Worm (Caenorhabditis elegans) whole organism, L1 larva: ENCODE results near the gene nlp-76.
A peak's percentile ranks its signal among the peaks of the same experiment; 100 is the strongest.

Experiments used
- C04F5.9 ChIP-seq: sonication (generic microtip); optimal IDR thresholded peaks from 2 replicates; lab custom pipeline; 2016; ENCODE audit warnings: missing genetic modification characterization, missing compliant biosample characterization
- C16A3.4 ChIP-seq: fragments of 150-350 bp; optimal IDR thresholded peaks from 2 replicates; lab custom pipeline; 2014; ENCODE audit warnings: missing biosample characterization, missing genetic modification characterization
- F16B12.6 ChIP-seq: fragments of 150-350 bp; optimal IDR thresholded peaks from 2 replicates; lab custom pipeline; 2014; ENCODE audit warnings: missing biosample characterization, missing genetic modification characterization
- ama-1 ChIP-seq: fragments of 150-350 bp; optimal IDR thresholded peaks from 2 replicates; lab custom pipeline; 2014
- blmp-1 ChIP-seq: fragments of 150-350 bp; optimal IDR thresholded peaks from 2 replicates; lab custom pipeline; 2014; ENCODE audit warnings: missing biosample characterization, missing genetic modification characterization
- ceh-8 ChIP-seq: fragments of 200-800 bp; sonication (Bioruptor generic); optimal IDR thresholded peaks from 2 replicates; lab custom pipeline; 2018; ENCODE audit warnings: mild to moderate bottlenecking, missing genetic modification characterization, moderate library complexity, missing compliant biosample characterization
- ceh-82 ChIP-seq, 3 experiments: fragments of 150-350 bp in 1 of 3; sonication (generic microtip) in 2 of 3; optimal IDR thresholded peaks; 2 replicates each; lab custom pipeline; 2014 to 2017; ENCODE audit warnings: missing biosample characterization in 3 of 3, missing genetic modification characterization in 3 of 3
- ceh-88 ChIP-seq: fragments of 200-800 bp; sonication (Bioruptor generic); IDR thresholded peaks from 2 replicates; pipeline ENCODE4 v1.3.6; 2022; ENCODE audit warnings: missing genetic modification characterization, missing compliant biosample characterization
- ces-1 ChIP-seq: fragments of 150-350 bp; optimal IDR thresholded peaks from 2 replicates; lab custom pipeline; 2014; ENCODE audit warnings: missing biosample characterization, missing genetic modification reagents, missing genetic modification characterization
- dpl-1 ChIP-seq, 3 experiments: fragments of 150-350 bp in 2 of 3; sonication (generic microtip) in 1 of 3; optimal IDR thresholded peaks; 2 replicates each; lab custom pipeline; 2014 to 2017; ENCODE audit warnings: missing biosample characterization in 3 of 3, missing genetic modification characterization in 3 of 3, missing genetic modification reagents in 3 of 3
- dsc-1 ChIP-seq: sonication (generic microtip); optimal IDR thresholded peaks from 2 replicates; lab custom pipeline; 2016; ENCODE audit warnings: mild to moderate bottlenecking, missing genetic modification characterization, missing compliant biosample characterization
- efl-3 ChIP-seq: fragments of 200-800 bp; sonication (Bioruptor generic); optimal IDR thresholded peaks from 2 replicates; lab custom pipeline; 2018; ENCODE audit warnings: mild to moderate bottlenecking, missing genetic modification characterization, missing compliant biosample characterization
- egl-27 ChIP-seq, 2 experiments: fragments of 150-350 bp in 1 of 2; sonication (generic microtip); optimal IDR thresholded peaks; 3 replicates each; lab custom pipeline; 2017 to 2018; ENCODE audit warnings: missing biosample characterization in 2 of 2, missing genetic modification characterization in 2 of 2, missing genetic modification reagents in 2 of 2
- elt-3 ChIP-seq, 6 experiments: fragments of 150-350 bp in 1 of 6; sonication (generic microtip); optimal IDR thresholded peaks; 2 replicates each; lab custom pipeline; 2017 to 2018; ENCODE audit warnings: missing biosample characterization in 6 of 6, missing genetic modification characterization in 6 of 6, inconsistent platforms in 1 of 6
- ets-5 ChIP-seq: fragments of 200-800 bp; sonication (Bioruptor generic); IDR thresholded peaks from 2 replicates; pipeline ENCODE4 v1.3.6; 2022; ENCODE audit warnings: missing genetic modification characterization, missing compliant biosample characterization
- fkh-4 ChIP-seq: sonication (generic microtip); optimal IDR thresholded peaks from 2 replicates; lab custom pipeline; 2016; ENCODE audit warnings: missing compliant biosample characterization, missing genetic modification characterization, borderline replicate concordance
- fos-1 ChIP-seq: fragments of 150-350 bp; optimal IDR thresholded peaks from 2 replicates; lab custom pipeline; 2014; ENCODE audit warnings: missing biosample characterization, missing genetic modification characterization
- grh-1 ChIP-seq: fragments of 200-800 bp; sonication (Bioruptor generic); IDR thresholded peaks from 2 replicates; pipeline ENCODE4 v1.3.6; 2022; ENCODE audit warnings: missing genetic modification reagents, missing genetic modification characterization, missing compliant biosample characterization
- hlh-17 ChIP-seq: fragments of 200-800 bp; sonication (Bioruptor generic); optimal IDR thresholded peaks from 2 replicates; lab custom pipeline; 2018; ENCODE audit warnings: missing genetic modification characterization, mild to moderate bottlenecking, missing compliant biosample characterization, moderate library complexity, borderline replicate concordance
- hpl-2 ChIP-seq: fragments of 150-350 bp; optimal IDR thresholded peaks from 2 replicates; lab custom pipeline; 2014; ENCODE audit warnings: missing biosample characterization, missing genetic modification reagents, missing genetic modification characterization
- irx-1 ChIP-seq: sonication (generic microtip); optimal IDR thresholded peaks from 2 replicates; lab custom pipeline; 2016; ENCODE audit warnings: missing genetic modification characterization, missing compliant biosample characterization
- isw-1 ChIP-seq: fragments of 200-800 bp; sonication (Bioruptor generic); IDR thresholded peaks from 2 replicates; pipeline ENCODE4 v1.3.6; 2022; ENCODE audit warnings: missing genetic modification characterization, missing compliant biosample characterization
- lin-13 ChIP-seq: fragments of 150-350 bp; optimal IDR thresholded peaks from 2 replicates; lab custom pipeline; 2014; ENCODE audit warnings: missing biosample characterization, missing genetic modification reagents, missing genetic modification characterization
- lin-14 ChIP-seq: fragments of 200-800 bp; sonication (Bioruptor generic); optimal IDR thresholded peaks from 2 replicates; lab custom pipeline; 2018; ENCODE audit warnings: mild to moderate bottlenecking, missing genetic modification characterization, moderate library complexity, missing compliant biosample characterization
- lin-15B ChIP-seq: fragments of 150-350 bp; sonication (generic microtip); optimal IDR thresholded peaks from 3 replicates; lab custom pipeline; 2014; ENCODE audit warnings: missing biosample characterization, missing genetic modification characterization
- lin-39 ChIP-seq: fragments of 150-350 bp; optimal IDR thresholded peaks from 2 replicates; lab custom pipeline; 2014; ENCODE audit warnings: missing biosample characterization, missing genetic modification reagents, missing genetic modification characterization
- lir-3 ChIP-seq: sonication (generic microtip); optimal IDR thresholded peaks from 2 replicates; lab custom pipeline; 2016; ENCODE audit warnings: mild to moderate bottlenecking, missing genetic modification characterization, moderate library complexity, missing compliant biosample characterization; ENCODE audit not compliant: poor library complexity
- lsy-2 ChIP-seq, 2 experiments: fragments of 150-350 bp; optimal IDR thresholded peaks; 2 replicates each; lab custom pipeline; 2014; ENCODE audit warnings: missing biosample characterization in 2 of 2, missing genetic modification characterization in 2 of 2
- mdl-1 ChIP-seq, 2 experiments: fragments of 150-350 bp; optimal IDR thresholded peaks; 2 replicates each; lab custom pipeline; 2014 to 2017; ENCODE audit warnings: missing biosample characterization in 2 of 2, missing genetic modification characterization in 2 of 2, inconsistent platforms in 1 of 2
- mep-1 ChIP-seq: fragments of 150-350 bp; optimal IDR thresholded peaks from 2 replicates; lab custom pipeline; 2014; ENCODE audit warnings: missing biosample characterization, missing genetic modification characterization
- nhr-19 ChIP-seq: fragments of 200-800 bp; sonication (Bioruptor generic); conservative IDR thresholded peaks from 2 replicates; pipeline ENCODE4 v1.3.6; 2022; ENCODE audit warnings: missing genetic modification characterization, missing compliant biosample characterization
- nhr-20 ChIP-seq: sonication (generic microtip); optimal IDR thresholded peaks from 2 replicates; lab custom pipeline; 2016; ENCODE audit warnings: mild to moderate bottlenecking, missing genetic modification characterization, missing compliant biosample characterization
- nhr-47 ChIP-seq: sonication (generic microtip); optimal IDR thresholded peaks from 2 replicates; lab custom pipeline; 2016; ENCODE audit warnings: mild to moderate bottlenecking, missing genetic modification characterization, moderate library complexity, missing compliant biosample characterization
- nhr-71 ChIP-seq: sonication (generic microtip); optimal IDR thresholded peaks from 2 replicates; lab custom pipeline; 2016; ENCODE audit warnings: mild to moderate bottlenecking, missing genetic modification characterization, moderate library complexity, missing compliant biosample characterization
- nhr-76 ChIP-seq: sonication (generic microtip); optimal IDR thresholded peaks from 2 replicates; lab custom pipeline; 2017; ENCODE audit warnings: missing biosample characterization, missing genetic modification characterization
- nhr-84 ChIP-seq: sonication (generic microtip); optimal IDR thresholded peaks from 2 replicates; lab custom pipeline; 2017; ENCODE audit warnings: missing biosample characterization, missing genetic modification characterization
- nhr-85 ChIP-seq: sonication (generic microtip); peaks from one replicate; lab custom pipeline; 2016; ENCODE audit warnings: missing genetic modification characterization, inconsistent platforms, missing compliant biosample characterization
- pax-3 ChIP-seq: fragments of 200-800 bp; sonication (Bioruptor generic); optimal IDR thresholded peaks from 2 replicates; lab custom pipeline; 2018; ENCODE audit warnings: mild to moderate bottlenecking, missing genetic modification characterization, moderate library complexity, missing compliant biosample characterization
- pqm-1 ChIP-seq: sonication (generic microtip); optimal IDR thresholded peaks from 3 replicates; lab custom pipeline; 2017; ENCODE audit warnings: missing biosample characterization, missing genetic modification characterization
- rnt-1 ChIP-seq: sonication (generic microtip); optimal IDR thresholded peaks from 2 replicates; lab custom pipeline; 2016; ENCODE audit warnings: mild to moderate bottlenecking, missing genetic modification characterization, moderate library complexity, missing compliant biosample characterization
- skn-1 ChIP-seq: fragments of 150-350 bp; optimal IDR thresholded peaks from 2 replicates; lab custom pipeline; 2014; ENCODE audit warnings: missing biosample characterization, missing genetic modification characterization
- snpc-4 ChIP-seq: fragments of 150-350 bp; optimal IDR thresholded peaks from 2 replicates; lab custom pipeline; 2014; ENCODE audit warnings: missing biosample characterization, missing genetic modification characterization
- snu-23 ChIP-seq: sonication (generic microtip); optimal IDR thresholded peaks from 2 replicates; lab custom pipeline; 2016; ENCODE audit warnings: missing genetic modification characterization, missing compliant biosample characterization
- sox-4 ChIP-seq: sonication (generic microtip); optimal IDR thresholded peaks from 2 replicates; lab custom pipeline; 2016; ENCODE audit warnings: missing genetic modification characterization, missing compliant biosample characterization
- swsn-7 ChIP-seq: sonication (generic microtip); optimal IDR thresholded peaks from 2 replicates; lab custom pipeline; 2016; ENCODE audit warnings: missing genetic modification characterization, missing compliant biosample characterization
- tlp-1 ChIP-seq: fragments of 150-350 bp; optimal IDR thresholded peaks from 2 replicates; lab custom pipeline; 2014; ENCODE audit warnings: missing biosample characterization, missing genetic modification characterization
- unc-130 ChIP-seq: fragments of 150-350 bp; optimal IDR thresholded peaks from 2 replicates; lab custom pipeline; 2017; ENCODE audit warnings: missing biosample characterization, missing genetic modification characterization, inconsistent platforms
- unc-62 ChIP-seq: fragments of 150-350 bp; optimal IDR thresholded peaks from 2 replicates; lab custom pipeline; 2014; ENCODE audit warnings: missing biosample characterization, missing genetic modification reagents, missing genetic modification characterization
- unc-98 ChIP-seq: fragments of 200-800 bp; sonication (Bioruptor generic); IDR thresholded peaks from 2 replicates; pipeline ENCODE4 v1.3.6; 2022; ENCODE audit warnings: missing genetic modification characterization, missing compliant biosample characterization
- vab-15 ChIP-seq: sonication (generic microtip); optimal IDR thresholded peaks from 2 replicates; lab custom pipeline; 2017; ENCODE audit warnings: missing genotype, mild to moderate bottlenecking, missing genetic modification characterization, missing compliant biosample characterization
- xbp-1 ChIP-seq: sonication (generic microtip); optimal IDR thresholded peaks from 2 replicates; lab custom pipeline; 2016; ENCODE audit warnings: missing genetic modification characterization, missing compliant biosample characterization
- zip-4 ChIP-seq: fragments of 200-800 bp; sonication (Bioruptor generic); optimal IDR thresholded peaks from 2 replicates; lab custom pipeline; 2018; ENCODE audit warnings: mild to moderate bottlenecking, missing genetic modification characterization, moderate library complexity, missing compliant biosample characterization
- ztf-11 ChIP-seq, 2 experiments: sonication (generic microtip); optimal IDR thresholded peaks; 2 replicates each; lab custom pipeline; 2016 to 2017; ENCODE audit warnings: missing genetic modification characterization in 2 of 2, missing biosample characterization in 1 of 2, missing compliant biosample characterization in 1 of 2
- ztf-4 ChIP-seq: fragments of 150-350 bp; optimal IDR thresholded peaks from 2 replicates; lab custom pipeline; 2014; ENCODE audit warnings: missing biosample characterization, missing genetic modification characterization

Gene nlp-76

ce11 chrX:12635010-12635409 lies 28.7 kb downstream of the nlp-76 start:
- TF ChIP-seq unc-130 (tag; lab: Kevin White, UChicago) = peak; percentile 7
- TF ChIP-seq hlh-17 (GFP tag; lab: Kevin White, UChicago) = no peak
- TF ChIP-seq ceh-82 (tag; optimal IDR thresholded peaks at IDR 0.05; lab: Kevin White, UChicago) = no peak
- no peak for TF ChIP-seq sox-4 (tag; lab: Kevin White, UChicago)
- no peak for TF ChIP-seq nhr-84 (tag; lab: Kevin White, UChicago)
- peak; percentile 31 for TF ChIP-seq rnt-1 (tag; lab: Kevin White, UChicago)
- TF ChIP-seq swsn-7 (tag; lab: Kevin White, UChicago) = peak; percentile 33
- TF ChIP-seq snu-23 = peak; percentile 59
- TF ChIP-seq nhr-71 (tag; lab: Kevin White, UChicago) = peak; percentile 47
- TF ChIP-seq ets-5 (GFP tag; lab: Robert Waterston, UW) = no peak
- TF ChIP-seq skn-1 (tag; lab: Kevin White, UChicago) = peak; percentile 40
- TF ChIP-seq lin-13 = no peak
- TF ChIP-seq lsy-2 (tag; optimal IDR thresholded peaks at IDR 0.05; lab: Kevin White, UChicago) = peak in 1 of 2 experiments; percentile 75
- TF ChIP-seq nhr-20 (tag; lab: Kevin White, UChicago) = peak; percentile 65
- peak; percentile 14 for TF ChIP-seq fos-1 (tag; lab: Kevin White, UChicago)
- TF ChIP-seq nhr-76 = no peak
- no peak for TF ChIP-seq grh-1
- no peak for TF ChIP-seq fkh-4 (tag; lab: Kevin White, UChicago)
- no peak for TF ChIP-seq pax-3
- no peak for TF ChIP-seq ceh-88 (GFP tag; lab: Robert Waterston, UW)
- no peak for TF ChIP-seq unc-62 (GFP tag; lab: Kevin White, UChicago)
- TF ChIP-seq pqm-1 (tag; lab: Kevin White, UChicago) = no peak
- peak; percentile 32 for TF ChIP-seq nhr-47 (tag; lab: Kevin White, UChicago)
- no peak for TF ChIP-seq lir-3
- TF ChIP-seq unc-98 = no peak
- peak; percentile 59 to 80 (median 76) for TF ChIP-seq dpl-1 (GFP tag; optimal IDR thresholded peaks at IDR 0.05; lab: Kevin White, UChicago)
- TF ChIP-seq lin-39 (tag; lab: Kevin White, UChicago) = no peak
- TF ChIP-seq dsc-1 = no peak
- peak; percentile 75 for TF ChIP-seq nhr-85 (tag; lab: Kevin White, UChicago)
- TF ChIP-seq C04F5.9 (tag; lab: Kevin White, UChicago) = no peak
- peak; percentile 22 for TF ChIP-seq vab-15 (tag; lab: Kevin White, UChicago)
- TF ChIP-seq ztf-4 (tag; lab: Kevin White, UChicago) = no peak
- TF ChIP-seq zip-4 = no peak
- peak; percentile 62 for TF ChIP-seq mep-1 (tag; lab: Kevin White, UChicago)
- no peak for TF ChIP-seq tlp-1 (tag; lab: Kevin White, UChicago)
- TF ChIP-seq ztf-11 (tag; optimal IDR thresholded peaks at IDR 0.05; lab: Kevin White, UChicago) = no peak
- no peak for TF ChIP-seq hpl-2
- TF ChIP-seq xbp-1 = no peak
- no peak; the same call in 1 of the 2 replicates for TF ChIP-seq nhr-19 (GFP tag; lab: Robert Waterston, UW)
- no peak for TF ChIP-seq ces-1
- peak in 2 of 6 experiments; percentile 45 for TF ChIP-seq elt-3 (tag; optimal IDR thresholded peaks at IDR 0.05; lab: Kevin White, UChicago)
- no peak for TF ChIP-seq isw-1 (GFP tag; lab: Robert Waterston, UW)
- no peak for TF ChIP-seq F16B12.6 (tag; lab: Kevin White, UChicago)
- TF ChIP-seq mdl-1 (tag; optimal IDR thresholded peaks at IDR 0.05; lab: Kevin White, UChicago) = peak in 1 of 2 experiments; percentile 80
- TF ChIP-seq efl-3 (GFP tag; lab: Kevin White, UChicago) = no peak
- TF ChIP-seq snpc-4 (tag; lab: Kevin White, UChicago) = no peak
- TF ChIP-seq C16A3.4 (tag; lab: Kevin White, UChicago) = peak; percentile 62
- TF ChIP-seq ama-1 (lab: Kevin White, UChicago) = no peak
- no peak for TF ChIP-seq irx-1 (tag; lab: Kevin White, UChicago)
- TF ChIP-seq lin-15B = peak; percentile 14
- peak; percentile 73 for TF ChIP-seq blmp-1 (tag; lab: Kevin White, UChicago)
- TF ChIP-seq lin-14 (GFP tag; lab: Kevin White, UChicago) = peak; percentile 85
- TF ChIP-seq egl-27 (tag; optimal IDR thresholded peaks at IDR 0.05; lab: Kevin White, UChicago) = no peak
- TF ChIP-seq ceh-8 (GFP tag; lab: Kevin White, UChicago) = no peak
